Worm (Caenorhabditis elegans) whole organism, midembryonic: ENCODE data around the gene B0361.9.

ENCODE experiments used
- klf-2 ChIP-seq: fragments of 200-800 bp; sonication (Bioruptor generic); conservative IDR thresholded peaks from 2 replicates; pipeline ENCODE4 v1.3.6; 2022; ENCODE audit warnings: missing genetic modification reagents, missing genetic modification characterization, missing compliant biosample characterization
- tab-1 ChIP-seq: fragments of 200-800 bp; sonication (Bioruptor generic); IDR thresholded peaks from 2 replicates; pipeline ENCODE4 v1.3.6; 2022; ENCODE audit warnings: missing genetic modification characterization, missing compliant biosample characterization
- ztf-23 ChIP-seq: fragments of 200-800 bp; sonication (Bioruptor generic); IDR thresholded peaks from 2 replicates; pipeline ENCODE4 v1.3.6; 2022; ENCODE audit warnings: missing genetic modification reagents, missing genetic modification characterization, missing compliant biosample characterization
- ztf-29 ChIP-seq: fragments of 200-800 bp; sonication (Bioruptor generic); IDR thresholded peaks from 2 replicates; pipeline ENCODE4 v1.3.6; 2022; ENCODE audit warnings: missing genetic modification reagents, missing genetic modification characterization, missing compliant biosample characterization

ce11 chrIII:7287503-7287902, 11.9 kb downstream of the B0361.9 start, which contains the start of gene ykt-6:
- TF ChIP-seq tab-1 (GFP tag; lab: Robert Waterston, UW) = no peak
- no peak for TF ChIP-seq klf-2
- TF ChIP-seq ztf-23 (GFP tag; lab: Robert Waterston, UW) = no peak
- no peak for TF ChIP-seq ztf-29 (GFP tag; lab: Robert Waterston, UW)
